Fruit fly (Drosophila melanogaster) whole organism, embryonic: ENCODE measurements around the gene senju.

Experiments
- Aef1 ChIP-seq: fragments of 200-800 bp; sonication (Bioruptor generic); IDR thresholded peaks from 3 replicates; pipeline ENCODE4 v1.3.6; 2022; ENCODE audit warnings: missing biosample characterization, missing genetic modification characterization
- CG13775 ChIP-seq: fragments of 200-800 bp; sonication (Bioruptor generic); optimal IDR thresholded peaks from 3 replicates; lab custom pipeline; 2017; ENCODE audit warnings: missing biosample characterization, mild to moderate bottlenecking, missing genetic modification characterization
- CG1529 ChIP-seq: fragments of 200-800 bp; sonication (Bioruptor generic); optimal IDR thresholded peaks from 3 replicates; lab custom pipeline; 2018; ENCODE audit warnings: missing biosample characterization, missing genetic modification characterization
- CG1602 ChIP-seq: fragments of 200-800 bp; sonication (Bioruptor generic); optimal IDR thresholded peaks from 3 replicates; lab custom pipeline; 2016; ENCODE audit warnings: missing biosample characterization, missing genetic modification characterization
- CG17186 ChIP-seq: fragments of 200-800 bp; sonication (Bioruptor generic); optimal IDR thresholded peaks from 3 replicates; lab custom pipeline; 2017; ENCODE audit warnings: missing biosample characterization, missing genetic modification reagents, missing genetic modification characterization
- CG17361 ChIP-seq: fragments of 200-800 bp; sonication (Bioruptor generic); IDR thresholded peaks from 3 replicates; pipeline ENCODE4 v1.3.6; 2022; ENCODE audit warnings: missing biosample characterization, missing genetic modification characterization
- CG17802 ChIP-seq: fragments of 200-800 bp; sonication (Bioruptor generic); optimal IDR thresholded peaks from 2 replicates; lab custom pipeline; 2018; ENCODE audit warnings: missing biosample characterization, mild to moderate bottlenecking, missing genetic modification characterization, moderate library complexity
- CG18262 ChIP-seq: fragments of 200-800 bp; optimal IDR thresholded peaks from 3 replicates; lab custom pipeline; 2019; ENCODE audit warnings: missing biosample characterization, mild to moderate bottlenecking, missing genetic modification characterization, moderate library complexity
- CG18764 ChIP-seq: fragments of 200-800 bp; sonication (Bioruptor generic); optimal IDR thresholded peaks from 3 replicates; lab custom pipeline; 2016; ENCODE audit warnings: missing biosample characterization, missing genetic modification characterization
- CG4328 ChIP-seq: fragments of 200-800 bp; sonication (Bioruptor generic); optimal IDR thresholded peaks from 3 replicates; lab custom pipeline; 2017; ENCODE audit warnings: missing biosample characterization, missing genetic modification reagents, missing genetic modification characterization
- CG4617 ChIP-seq: fragments of 200-800 bp; sonication (Bioruptor generic); optimal IDR thresholded peaks from 3 replicates; lab custom pipeline; 2016; ENCODE audit warnings: missing biosample characterization, missing genetic modification characterization, borderline replicate concordance
- CG6654 ChIP-seq: fragments of 200-800 bp; sonication (Bioruptor generic); optimal IDR thresholded peaks from 2 replicates; lab custom pipeline; 2017; ENCODE audit warnings: missing biosample characterization, mild to moderate bottlenecking, missing genetic modification characterization
- CG6854 ChIP-seq: fragments of 200-800 bp; sonication (Bioruptor generic); optimal IDR thresholded peaks from 3 replicates; lab custom pipeline; 2017; ENCODE audit warnings: missing biosample characterization, mild to moderate bottlenecking, missing genetic modification characterization
- CG7271 ChIP-seq: fragments of 200-800 bp; sonication (Bioruptor generic); optimal IDR thresholded peaks from 2 replicates; lab custom pipeline; 2018; ENCODE audit warnings: missing biosample characterization, mild to moderate bottlenecking, missing genetic modification characterization, moderate library complexity
- CG7963 ChIP-seq: fragments of 200-800 bp; sonication (Bioruptor generic); IDR thresholded peaks from 3 replicates; pipeline ENCODE4 v1.3.6; 2022; ENCODE audit warnings: missing biosample characterization, missing genetic modification characterization; ENCODE audit not compliant: partially characterized antibody
- CG8089 ChIP-seq: fragments of 200-800 bp; sonication (Bioruptor generic); optimal IDR thresholded peaks from 3 replicates; lab custom pipeline; 2016; ENCODE audit warnings: missing biosample characterization, missing genetic modification characterization
- CrebB ChIP-seq: fragments of 200-800 bp; sonication (Bioruptor generic); optimal IDR thresholded peaks from 3 replicates; lab custom pipeline; 2018; ENCODE audit warnings: missing biosample characterization, mild to moderate bottlenecking, missing genetic modification characterization
- Dbx ChIP-seq: fragments of 200-800 bp; sonication (Bioruptor generic); IDR thresholded peaks from 3 replicates; pipeline ENCODE4 v1.3.6; 2022; ENCODE audit warnings: missing biosample characterization, missing genetic modification characterization
- Drgx ChIP-seq: fragments of 200-800 bp; sonication (Bioruptor generic); IDR thresholded peaks from 2 replicates; pipeline ENCODE4 v1.3.6; 2022; ENCODE audit warnings: missing biosample characterization, missing genetic modification characterization
- Fer2 ChIP-seq: fragments of 200-800 bp; sonication (Bioruptor generic); optimal IDR thresholded peaks from 2 replicates; lab custom pipeline; 2018; ENCODE audit warnings: missing biosample characterization, mild to moderate bottlenecking, missing genetic modification characterization, moderate library complexity
- Hey ChIP-seq: fragments of 200-800 bp; sonication (Bioruptor generic); optimal IDR thresholded peaks from 3 replicates; lab custom pipeline; 2018; ENCODE audit warnings: missing biosample characterization, mild to moderate bottlenecking, missing genetic modification characterization
- Hmr ChIP-seq: fragments of 200-800 bp; sonication (Bioruptor generic); optimal IDR thresholded peaks from 3 replicates; lab custom pipeline; 2017; ENCODE audit warnings: mild to moderate bottlenecking, missing biosample characterization, missing genetic modification reagents, missing genetic modification characterization
- Myb ChIP-seq: fragments of 200-800 bp; sonication (Bioruptor generic); optimal IDR thresholded peaks from 2 replicates; lab custom pipeline; 2016; ENCODE audit warnings: missing biosample characterization, missing genetic modification characterization
- Nf-YA ChIP-seq: fragments of 200-800 bp; sonication (Bioruptor generic); IDR thresholded peaks from 2 replicates; pipeline ENCODE4 v1.3.6; 2022; ENCODE audit warnings: missing biosample characterization, missing genetic modification characterization
- Pdp1 ChIP-seq, 2 experiments: fragments of 200-800 bp; sonication (Bioruptor generic); optimal IDR thresholded peaks; 3 replicates each; lab custom pipeline; 2016; ENCODE audit warnings: missing biosample characterization in 2 of 2, missing genetic modification characterization in 2 of 2, mild to moderate bottlenecking in 1 of 2, moderate library complexity in 1 of 2
- Scr ChIP-seq: fragments of 200-800 bp; sonication (Bioruptor generic); IDR thresholded peaks from 2 replicates; pipeline ENCODE4 v1.3.6; 2022; ENCODE audit warnings: missing biosample characterization, missing genetic modification characterization; ENCODE audit not compliant: partially characterized antibody
- TFAM ChIP-seq: fragments of 200-800 bp; sonication (Bioruptor generic); optimal IDR thresholded peaks from 2 replicates; lab custom pipeline; 2017; ENCODE audit warnings: missing biosample characterization, missing genetic modification characterization, inconsistent platforms
- abd-A ChIP-seq: fragments of 200-800 bp; sonication (Bioruptor generic); optimal IDR thresholded peaks from 3 replicates; lab custom pipeline; 2019; ENCODE audit warnings: missing biosample characterization, mild to moderate bottlenecking, missing genetic modification characterization, moderate library complexity
- ac ChIP-seq: fragments of 200-800 bp; sonication (Bioruptor generic); optimal IDR thresholded peaks from 3 replicates; lab custom pipeline; 2017; ENCODE audit warnings: missing biosample characterization, mild to moderate bottlenecking, missing genetic modification characterization
- al ChIP-seq: fragments of 200-800 bp; sonication (Bioruptor generic); IDR thresholded peaks from 2 replicates; pipeline ENCODE4 v1.3.6; 2022; ENCODE audit warnings: missing biosample characterization, missing genetic modification characterization
- bigmax ChIP-seq: fragments of 200-800 bp; sonication (Bioruptor generic); optimal IDR thresholded peaks from 2 replicates; lab custom pipeline; 2018; ENCODE audit warnings: missing biosample characterization, mild to moderate bottlenecking, missing genetic modification characterization
- cg ChIP-seq: fragments of 200-800 bp; sonication (Bioruptor generic); optimal IDR thresholded peaks from 3 replicates; lab custom pipeline; 2019; ENCODE audit warnings: missing biosample characterization, mild to moderate bottlenecking, missing genetic modification characterization, moderate library complexity
- chif ChIP-seq, 2 experiments: fragments of 200-800 bp; sonication (Bioruptor generic); optimal IDR thresholded peaks; 3 replicates each; lab custom pipeline; 2016; ENCODE audit warnings: missing biosample characterization in 2 of 2, missing genetic modification characterization in 2 of 2
- ewg ChIP-seq: fragments of 200-800 bp; sonication (Bioruptor generic); optimal IDR thresholded peaks from 3 replicates; lab custom pipeline; 2017; ENCODE audit warnings: mild to moderate bottlenecking, missing biosample characterization, missing genetic modification reagents, missing genetic modification characterization
- fd64A ChIP-seq: fragments of 200-800 bp; sonication (Bioruptor generic); optimal IDR thresholded peaks from 3 replicates; lab custom pipeline; 2018; ENCODE audit warnings: missing biosample characterization, mild to moderate bottlenecking, missing genetic modification characterization
- ftz-f1 ChIP-seq: fragments of 200-800 bp; sonication (Bioruptor generic); optimal IDR thresholded peaks from 2 replicates; lab custom pipeline; 2016; ENCODE audit warnings: missing biosample characterization, missing genetic modification characterization
- gcm2 ChIP-seq: fragments of 200-800 bp; sonication (Bioruptor generic); optimal IDR thresholded peaks from 2 replicates; lab custom pipeline; 2016; ENCODE audit warnings: missing biosample characterization, missing genetic modification characterization
- h ChIP-seq: fragments of >200 bp; optimal IDR thresholded peaks from 2 replicates; lab custom pipeline; 2017
- kah ChIP-seq: fragments of 200-800 bp; sonication (Bioruptor generic); optimal IDR thresholded peaks from 2 replicates; lab custom pipeline; 2018; ENCODE audit warnings: missing biosample characterization, mild to moderate bottlenecking, missing genetic modification characterization
- lbe ChIP-seq: fragments of 200-800 bp; sonication (Bioruptor generic); optimal IDR thresholded peaks from 2 replicates; lab custom pipeline; 2016; ENCODE audit warnings: missing biosample characterization, mild to moderate bottlenecking, missing genetic modification characterization
- nom ChIP-seq: fragments of 200-800 bp; sonication (Bioruptor generic); optimal IDR thresholded peaks from 2 replicates; lab custom pipeline; 2017; ENCODE audit warnings: missing biosample characterization, missing genetic modification characterization, mild to moderate bottlenecking, moderate library complexity, missing genetic modification reagents
- onecut ChIP-seq: fragments of 200-800 bp; sonication (Bioruptor generic); IDR thresholded peaks from 2 replicates; pipeline ENCODE4 v1.3.6; 2022; ENCODE audit warnings: missing biosample characterization, missing genetic modification characterization
- psq ChIP-seq: fragments of 200-800 bp; sonication (Bioruptor generic); optimal IDR thresholded peaks from 2 replicates; lab custom pipeline; 2017; ENCODE audit warnings: missing biosample characterization, missing genetic modification characterization
- ranshi ChIP-seq: fragments of 200-800 bp; sonication (Bioruptor generic); IDR thresholded peaks from 2 replicates; pipeline ENCODE4 v1.3.6; 2022; ENCODE audit warnings: missing biosample characterization, missing genetic modification characterization
- sc ChIP-seq, 3 experiments: fragments of >200 bp in 2 of 3; fragments of 200-800 bp in 1 of 3; sonication (Bioruptor generic) in 1 of 3; optimal IDR thresholded peaks; 2 replicates in 2 of 3; 3 replicates in 1 of 3; lab custom pipeline; 2017; ENCODE audit warnings: mild to moderate bottlenecking in 1 of 3, missing biosample characterization in 1 of 3, missing genetic modification characterization in 1 of 3, missing genetic modification reagents in 1 of 3
- sim ChIP-seq: fragments of 200-800 bp; sonication (Bioruptor generic); IDR thresholded peaks from 2 replicates; pipeline ENCODE4 v1.3.6; 2022; ENCODE audit warnings: missing biosample characterization, missing genetic modification characterization
- slp2 ChIP-seq: fragments of 200-800 bp; sonication (Bioruptor generic); optimal IDR thresholded peaks from 2 replicates; lab custom pipeline; 2016; ENCODE audit warnings: missing biosample characterization, missing genetic modification characterization
- tin ChIP-seq: fragments of 200-800 bp; sonication (Bioruptor generic); optimal IDR thresholded peaks from 3 replicates; lab custom pipeline; 2016; ENCODE audit warnings: missing biosample characterization, missing genetic modification characterization
- zfh1 ChIP-seq: fragments of 200-800 bp; sonication (Bioruptor generic); IDR thresholded peaks from 3 replicates; pipeline ENCODE4 v1.3.6; 2022; ENCODE audit warnings: missing biosample characterization, missing genetic modification characterization

Gene senju

DNA sequence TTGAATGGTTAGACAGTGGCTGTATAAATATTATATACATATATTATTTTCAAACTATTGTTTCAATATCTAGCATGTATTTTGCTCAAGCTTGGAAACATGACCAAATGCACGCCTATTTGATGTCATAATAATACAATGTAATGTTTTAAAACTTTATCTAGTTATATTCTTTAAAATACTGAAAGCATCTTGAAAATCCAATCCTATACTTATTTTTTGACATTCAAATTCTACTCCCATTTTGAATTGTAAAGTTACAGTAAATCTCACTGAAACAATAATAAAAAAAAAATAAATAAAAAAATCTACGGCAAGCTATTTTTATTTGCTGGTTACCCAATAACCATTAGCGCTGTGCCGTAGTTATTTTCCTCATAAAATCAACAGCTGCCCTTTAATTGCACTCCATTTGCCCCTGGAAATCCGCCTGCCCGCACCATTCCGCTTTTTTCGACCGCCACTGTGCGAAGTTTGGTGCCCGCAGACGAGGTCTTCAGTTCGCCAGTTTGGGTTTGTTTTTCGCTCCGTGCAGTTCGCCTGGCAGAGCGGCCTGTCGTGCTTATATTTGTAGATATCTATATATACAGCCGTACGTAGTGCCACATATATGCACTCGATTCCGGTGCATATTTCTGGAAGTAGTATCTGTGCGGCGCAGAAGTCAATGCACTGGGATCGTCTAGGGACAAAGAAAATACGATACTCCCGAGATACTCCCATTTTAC lies 7.6 kb upstream of the senju start (continued):
- TF ChIP-seq ftz-f1 = peak; percentile 43
- no peak for TF ChIP-seq CG17802 (tag; lab: Kevin White, UChicago)
- TF ChIP-seq Nf-YA = peak; percentile 9; the same call in 1 of the 2 replicates
- no peak for TF ChIP-seq psq (GFP tag; lab: Kevin White, UChicago)
- TF ChIP-seq CG6654 (GFP tag; lab: Kevin White, UChicago) = no peak
- TF ChIP-seq CrebB = no peak
- TF ChIP-seq Pdp1 (GFP tag; optimal IDR thresholded peaks at IDR 0.05; lab: Kevin White, UChicago) = peak; percentile 20 to 33
- TF ChIP-seq CG13775 = peak; percentile 67
- TF ChIP-seq CG7271 (tag; lab: Kevin White, UChicago) = no peak
- no peak for TF ChIP-seq abd-A (tag; lab: Kevin White, UChicago)
- TF ChIP-seq kah (GFP tag; lab: Kevin White, UChicago) = peak; percentile 29
- TF ChIP-seq Fer2 = no peak
- TF ChIP-seq gcm2 = no peak
- TF ChIP-seq Aef1 (GFP tag; lab: Robert Waterston, UW) = peak; percentile 30; the same call in 1 of the 3 replicates
- no peak for TF ChIP-seq ranshi (GFP tag; lab: Robert Waterston, UW)
- TF ChIP-seq fd64A (GFP tag; lab: Kevin White, UChicago) = no peak
- peak; percentile 11 for TF ChIP-seq CG4617 (GFP tag; lab: Kevin White, UChicago)
- TF ChIP-seq Hmr = peak; percentile 48
- TF ChIP-seq nom = peak; percentile 52
- peak; percentile 36 for TF ChIP-seq ewg (GFP tag; lab: Kevin White, UChicago)
- TF ChIP-seq CG18764 = no peak
- TF ChIP-seq Scr = no peak
- TF ChIP-seq slp2 (GFP tag; lab: Kevin White, UChicago) = no peak
- peak; percentile 63; the same call in 2 of the 3 replicates for TF ChIP-seq zfh1 (GFP tag; lab: Robert Waterston, UW)
- TF ChIP-seq bigmax (GFP tag; lab: Kevin White, UChicago) = no peak
- TF ChIP-seq Myb (GFP tag; lab: Kevin White, UChicago) = peak; percentile 18
- no peak for TF ChIP-seq h
- peak; percentile 29 for TF ChIP-seq CG1602 (GFP tag; lab: Kevin White, UChicago)
- no peak for TF ChIP-seq lbe (GFP tag; lab: Kevin White, UChicago)
- TF ChIP-seq CG8089 (GFP tag; lab: Kevin White, UChicago) = peak; percentile 13
- no peak for TF ChIP-seq al (GFP tag; lab: Robert Waterston, UW)
- peak in 1 of 2 experiments; percentile 51 for TF ChIP-seq chif (GFP tag; optimal IDR thresholded peaks at IDR 0.05; lab: Kevin White, UChicago)
- no peak for TF ChIP-seq CG6854 (GFP tag; lab: Kevin White, UChicago)
- no peak for TF ChIP-seq CG7963
- peak; percentile 31 for TF ChIP-seq CG4328 (GFP tag; lab: Kevin White, UChicago)
- peak; percentile 38 for TF ChIP-seq Drgx (GFP tag; lab: Robert Waterston, UW)
- TF ChIP-seq CG1529 = peak; percentile 1
- TF ChIP-seq TFAM (GFP tag; lab: Kevin White, UChicago) = no peak
- TF ChIP-seq CG17361 (GFP tag; lab: Robert Waterston, UW) = peak; percentile 86
- TF ChIP-seq onecut (GFP tag; lab: Robert Waterston, UW) = peak; percentile 33
- TF ChIP-seq CG18262 (tag; lab: Kevin White, UChicago) = peak; percentile 75
- TF ChIP-seq cg (GFP tag; lab: Kevin White, UChicago) = no peak
- no peak for TF ChIP-seq sc (optimal IDR thresholded peaks at IDR 0.05; lab: Kevin White, UChicago)
- TF ChIP-seq sc (GFP tag; optimal IDR thresholded peaks at IDR 0.05; lab: Kevin White, UChicago) = peak; percentile 52
- no peak for TF ChIP-seq Hey (tag; lab: Kevin White, UChicago)
- no peak for TF ChIP-seq sim (GFP tag; lab: Robert Waterston, UW)
- TF ChIP-seq Dbx (GFP tag; lab: Robert Waterston, UW) = no peak
- no peak for TF ChIP-seq ac (GFP tag; lab: Kevin White, UChicago)
- peak; percentile 56 for TF ChIP-seq tin (GFP tag; lab: Kevin White, UChicago)
- TF ChIP-seq CG17186 (GFP tag; lab: Kevin White, UChicago) = no peak
